Worm (Caenorhabditis elegans): Measurements from ENCODE around the gene C35D10.8.

Gene C35D10.8

DNA sequence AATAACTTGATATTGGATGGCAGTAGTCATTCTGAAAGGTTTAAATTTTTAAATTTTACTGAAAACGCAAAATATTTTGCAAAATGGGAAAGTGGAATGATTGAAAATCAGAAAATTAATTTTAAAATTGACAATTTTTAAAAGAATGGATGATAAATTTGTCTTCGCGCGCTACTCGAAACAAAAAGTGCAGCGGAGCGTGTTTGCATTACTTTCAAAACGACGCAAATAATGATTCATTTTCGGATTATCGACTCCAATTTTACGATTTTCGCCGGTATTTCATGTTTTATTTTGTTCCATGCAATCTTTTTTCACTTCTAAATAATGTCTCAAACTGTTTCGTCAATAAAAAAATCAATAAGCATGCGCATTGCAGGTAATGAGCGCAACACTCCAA lies 23.3 kb downstream of the C35D10.8 start, which contains the start of the genes tost-1 and arx-6:
tost-1 (minus strand) TSS at position 31 of the 400 bp plus-strand sequence.
arx-6 (plus strand) TSS at position 378 of the 400 bp plus-strand sequence.
- no peak for TF ChIP-seq cog-1 (tag; optimal IDR thresholded peaks at IDR 0.05)
- TF ChIP-seq T22C8.4 (GFP tag; IDR thresholded peaks at IDR 0.05), result 0 out of 2 replicates have a peak, but pooled peaks have one; percentile 5
- TF ChIP-seq med-1 (GFP tag; optimal IDR thresholded peaks at IDR 0.05; ENCODE audit: insufficient read depth), result no peak

DNA sequence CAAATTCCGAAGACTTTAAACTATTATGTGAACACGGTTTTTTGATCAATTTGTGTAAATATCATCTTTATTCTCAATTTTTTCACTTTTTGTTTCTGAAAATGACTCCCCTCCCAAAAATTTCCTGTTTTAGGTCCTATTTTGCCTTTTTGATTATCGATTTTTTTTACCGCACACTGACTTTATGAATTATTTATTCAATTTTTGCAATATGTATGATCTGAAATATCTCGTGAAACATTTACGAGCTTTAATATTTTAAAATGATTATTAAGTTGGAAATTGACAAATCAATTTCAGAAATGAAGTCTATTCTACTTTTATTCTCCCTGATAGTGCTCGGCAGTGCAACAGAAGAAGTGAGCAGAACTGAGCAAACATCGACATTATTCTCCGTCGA lies 24.4 kb downstream of the C35D10.8 start, which contains the start of gene C35D10.1:
C35D10.1 (plus strand) TSS at position 301 of the 400 bp plus-strand sequence.
- TF ChIP-seq flt-1 (GFP tag; IDR thresholded peaks at IDR 0.05), result no peak
- no peak for TF ChIP-seq T22C8.4 (GFP tag; IDR thresholded peaks at IDR 0.05)
- no peak for TF ChIP-seq ztf-29 (GFP tag; IDR thresholded peaks at IDR 0.05)

DNA sequence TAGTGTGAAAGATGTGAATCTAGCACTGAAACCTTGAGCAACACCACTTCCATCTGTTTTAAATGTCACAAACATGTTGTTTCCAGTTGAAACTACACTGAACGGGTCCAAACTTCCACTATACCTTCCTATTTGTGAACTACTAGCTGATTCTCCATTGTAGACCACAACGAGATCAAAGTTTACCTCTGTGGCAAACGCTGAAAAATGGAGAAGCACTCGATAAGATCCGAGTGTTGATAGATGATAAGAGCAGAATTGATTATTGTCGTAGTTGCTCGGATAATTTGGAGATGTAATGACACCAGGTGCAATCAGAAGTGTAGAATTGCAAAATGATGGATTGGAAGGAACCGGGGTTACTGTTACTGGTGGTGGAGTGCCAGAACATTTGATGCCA lies 26.9 kb downstream of the C35D10.8 start:
- TF ChIP-seq ref-1 (GFP tag; conservative IDR thresholded peaks at IDR 0.05) (no peak), ztf-23 (GFP tag; IDR thresholded peaks at IDR 0.05) (no peak), ztf-29 (GFP tag; IDR thresholded peaks at IDR 0.05) (no peak), tab-1 (GFP tag; IDR thresholded peaks at IDR 0.05) (no peak), klf-2 (GFP tag; conservative IDR thresholded peaks at IDR 0.05) (no peak), med-1 (GFP tag; optimal IDR thresholded peaks at IDR 0.05; ENCODE audit: insufficient read depth) (no peak)

DNA sequence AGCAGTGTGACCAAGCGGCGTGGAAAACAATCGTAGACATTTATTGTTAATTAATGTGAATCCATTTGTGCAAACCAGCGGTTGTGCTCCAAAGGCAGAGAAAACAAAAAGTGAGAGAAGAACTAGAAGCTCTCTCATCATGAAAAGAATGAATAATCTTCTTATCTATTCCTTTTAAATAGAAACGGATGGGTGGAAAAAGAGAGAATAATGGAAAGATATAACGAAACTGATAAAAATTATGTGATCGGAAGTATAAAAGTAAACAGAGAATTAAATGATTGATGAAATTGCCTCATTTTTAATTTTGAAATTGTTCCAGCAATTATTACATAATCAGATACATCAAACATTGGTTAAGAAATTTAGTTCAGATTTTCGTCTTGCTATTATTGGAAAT lies 28.4 kb downstream of the C35D10.8 start, which contains the start of gene clec-5:
clec-5 (minus strand) TSS at position 178 of the 400 bp plus-strand sequence.
- TF ChIP-seq cog-1 (tag; optimal IDR thresholded peaks at IDR 0.05) (no peak), klf-2 (GFP tag; conservative IDR thresholded peaks at IDR 0.05) (no peak), T22C8.4 (GFP tag; IDR thresholded peaks at IDR 0.05) (no peak), ref-1 (GFP tag; conservative IDR thresholded peaks at IDR 0.05) (no peak), med-1 (GFP tag; optimal IDR thresholded peaks at IDR 0.05; ENCODE audit: insufficient read depth) (no peak), ztf-29 (GFP tag; IDR thresholded peaks at IDR 0.05) (no peak)

DNA sequence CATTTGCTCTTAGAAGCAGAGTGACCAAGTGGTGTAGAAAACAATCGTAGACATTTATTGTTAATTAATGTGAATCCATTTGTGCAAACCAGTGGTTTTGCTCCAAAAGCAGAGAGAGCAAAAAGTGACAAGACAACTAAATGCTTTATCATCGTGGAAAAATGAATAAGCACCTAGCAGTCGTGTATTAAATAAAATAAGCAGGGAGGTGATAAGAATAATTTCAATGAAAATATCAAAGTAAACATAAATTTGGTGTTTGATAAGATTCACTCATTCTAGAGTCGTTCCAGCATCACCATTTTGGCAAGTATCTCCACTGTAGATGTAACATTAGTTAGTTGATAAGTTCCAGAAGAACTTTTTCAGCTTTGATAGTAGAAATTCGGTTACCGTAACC lies 32.3 kb downstream of the C35D10.8 start, which contains the start of gene clec-6:
clec-6 (minus strand) TSS at position 154 of the 400 bp plus-strand sequence.
- TF ChIP-seq ztf-29 (GFP tag; IDR thresholded peaks at IDR 0.05), result no peak

DNA sequence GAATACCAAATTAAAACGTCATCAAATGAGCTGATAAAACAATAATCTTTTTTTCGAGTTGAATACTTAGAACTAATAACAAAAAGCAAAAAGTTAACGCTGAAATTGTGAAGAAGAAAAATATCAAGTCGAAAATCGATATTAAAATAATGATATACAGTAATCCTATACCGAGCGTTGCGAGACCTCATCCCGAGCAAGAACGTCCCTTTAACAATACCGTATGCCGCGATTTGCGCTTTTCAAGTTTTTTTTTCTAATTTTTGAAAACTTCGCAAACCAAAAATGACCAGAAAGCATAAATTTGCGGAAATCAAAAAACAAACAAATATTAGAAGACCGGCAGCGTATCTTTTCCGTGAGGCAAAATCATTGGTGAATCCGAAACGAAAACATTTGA lies 36.0 kb downstream of the C35D10.8 start, which contains the start of gene F26F4.5:
F26F4.5 (minus strand) TSS at position 256 of the 400 bp plus-strand sequence.
- TF ChIP-seq ztf-29 (GFP tag; IDR thresholded peaks at IDR 0.05), result no peak
- TF ChIP-seq ztf-23 (GFP tag; IDR thresholded peaks at IDR 0.05), result no peak
- no peak for TF ChIP-seq med-1 (GFP tag; optimal IDR thresholded peaks at IDR 0.05; ENCODE audit: insufficient read depth)
- TF ChIP-seq ref-1 (GFP tag; conservative IDR thresholded peaks at IDR 0.05), result no peak
- TF ChIP-seq flt-1 (GFP tag; IDR thresholded peaks at IDR 0.05), result no peak
- no peak for TF ChIP-seq tab-1 (GFP tag; IDR thresholded peaks at IDR 0.05)

DNA sequence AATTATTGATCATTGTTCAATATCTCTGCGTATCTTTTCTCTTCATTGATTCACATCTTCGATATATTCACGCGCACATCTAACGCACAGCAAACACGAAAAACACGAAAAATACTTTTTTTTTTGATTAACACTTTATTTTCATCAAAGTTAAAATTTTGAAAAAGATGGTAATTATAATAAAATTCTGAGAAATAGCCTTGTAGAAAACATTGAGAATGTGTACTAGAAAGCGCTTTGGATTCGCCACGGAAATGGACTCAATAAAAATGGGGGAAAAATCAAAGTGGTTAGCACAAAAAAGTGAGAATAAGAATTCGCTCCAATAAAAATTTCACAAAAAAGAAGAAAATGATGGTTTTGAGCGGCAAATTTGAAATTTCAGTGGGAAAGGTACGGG lies 38.5 kb downstream of the C35D10.8 start, which contains the start of gene F26F4.6:
F26F4.6 (minus strand) TSS at position 101 of the 400 bp plus-strand sequence.
- no peak for TF ChIP-seq tab-1 (GFP tag; IDR thresholded peaks at IDR 0.05)
- no peak for TF ChIP-seq med-1 (GFP tag; optimal IDR thresholded peaks at IDR 0.05; ENCODE audit: insufficient read depth)

DNA sequence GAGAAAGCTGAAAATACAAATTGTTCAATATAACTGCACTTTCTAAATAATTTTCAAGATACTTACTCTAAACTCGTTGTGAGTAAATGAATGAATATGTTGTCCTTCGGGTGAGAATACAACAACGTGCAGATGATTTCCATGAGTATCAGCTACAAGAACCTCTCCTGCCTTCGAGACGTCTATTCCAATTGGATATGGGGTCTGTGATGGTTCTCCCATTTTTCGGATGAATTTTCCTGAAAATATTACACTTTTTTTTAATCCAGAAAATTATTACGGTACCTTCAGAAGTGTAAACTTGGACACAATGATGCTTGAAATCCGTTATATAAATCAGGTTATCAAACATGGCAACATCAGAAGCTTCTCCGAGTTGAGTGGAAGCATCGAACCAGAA lies 40.3 kb downstream of the C35D10.8 start:
- no peak for TF ChIP-seq cog-1 (tag; optimal IDR thresholded peaks at IDR 0.05)
- TF ChIP-seq ref-1 (GFP tag; conservative IDR thresholded peaks at IDR 0.05), result no peak
- TF ChIP-seq med-1 (GFP tag; optimal IDR thresholded peaks at IDR 0.05; ENCODE audit: insufficient read depth), result no peak
- no peak for TF ChIP-seq ztf-23 (GFP tag; IDR thresholded peaks at IDR 0.05)
- TF ChIP-seq ztf-29 (GFP tag; IDR thresholded peaks at IDR 0.05), result no peak
- no peak for TF ChIP-seq T22C8.4 (GFP tag; IDR thresholded peaks at IDR 0.05)
- TF ChIP-seq flt-1 (GFP tag; IDR thresholded peaks at IDR 0.05), result no peak
- TF ChIP-seq tab-1 (GFP tag; IDR thresholded peaks at IDR 0.05), result no peak
- TF ChIP-seq klf-2 (GFP tag; conservative IDR thresholded peaks at IDR 0.05), result no peak

DNA sequence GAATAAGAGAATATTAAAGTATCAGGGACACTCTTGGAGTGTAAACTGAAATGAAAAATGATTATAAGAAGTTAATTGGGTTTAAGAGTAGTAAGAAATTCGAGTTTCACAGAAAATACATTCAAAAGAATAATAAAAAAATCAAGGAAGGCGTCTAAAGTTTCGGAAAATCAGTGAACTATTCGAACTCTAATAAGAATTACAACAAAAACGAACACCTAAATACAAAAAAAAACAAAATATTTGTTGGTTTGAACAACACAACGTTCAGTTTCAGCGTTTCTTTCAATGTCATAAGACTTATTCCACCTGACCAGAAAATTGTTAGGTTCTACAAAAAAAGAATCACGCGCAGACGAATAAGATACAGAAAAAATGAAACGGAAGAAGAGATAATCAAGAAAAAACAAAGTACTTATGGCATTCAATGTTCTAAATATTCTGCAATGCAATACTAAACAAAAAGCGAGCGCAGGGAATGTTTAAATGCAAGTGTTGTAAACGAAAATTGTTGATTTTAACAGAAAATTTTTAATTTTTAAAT lies 44.1 kb downstream of the C35D10.8 start, which contains the start of gene nhl-2:
nhl-2 (minus strand) TSS at position 51 of the 544 bp plus-strand sequence.
- TF ChIP-seq ztf-23 (GFP tag; IDR thresholded peaks at IDR 0.05) (no peak), tab-1 (GFP tag; IDR thresholded peaks at IDR 0.05) (no peak), T22C8.4 (GFP tag; IDR thresholded peaks at IDR 0.05) (no peak), ref-1 (GFP tag; conservative IDR thresholded peaks at IDR 0.05) (no peak), med-1 (GFP tag; optimal IDR thresholded peaks at IDR 0.05; ENCODE audit: insufficient read depth) (no peak), flt-1 (GFP tag; IDR thresholded peaks at IDR 0.05) (no peak), cog-1 (tag; optimal IDR thresholded peaks at IDR 0.05) (no peak), klf-2 (GFP tag; conservative IDR thresholded peaks at IDR 0.05) (no peak), ztf-29 (GFP tag; IDR thresholded peaks at IDR 0.05) (no peak)

DNA sequence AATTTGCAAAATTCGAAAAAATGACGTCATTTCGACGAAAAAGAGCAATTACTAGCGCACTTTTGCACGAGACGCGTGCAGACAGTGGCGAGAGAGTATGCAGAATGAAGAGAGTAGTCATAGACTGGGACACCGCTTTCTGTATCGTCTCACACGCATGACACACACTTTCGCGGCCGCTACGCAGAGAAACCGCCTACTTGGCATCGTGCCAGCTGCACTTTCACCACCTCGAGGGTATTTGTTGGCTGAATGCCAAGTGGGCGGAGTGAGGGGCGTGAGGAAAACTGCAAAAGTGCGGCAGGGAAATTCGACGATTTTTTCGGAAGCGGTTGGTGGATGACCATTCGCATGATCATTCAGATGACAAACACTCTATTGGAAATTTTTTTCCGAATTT lies 44.7 kb downstream of the C35D10.8 start:
- TF ChIP-seq cog-1 (tag; optimal IDR thresholded peaks at IDR 0.05) (peak; percentile 95), med-1 (GFP tag; optimal IDR thresholded peaks at IDR 0.05; ENCODE audit: insufficient read depth) (no peak), klf-2 (GFP tag; conservative IDR thresholded peaks at IDR 0.05) (no peak), T22C8.4 (GFP tag; IDR thresholded peaks at IDR 0.05) (peak; percentile 36; the same call in 1 of the 2 replicates), flt-1 (GFP tag; IDR thresholded peaks at IDR 0.05) (peak; percentile 84), ztf-29 (GFP tag; IDR thresholded peaks at IDR 0.05) (no peak), ztf-23 (GFP tag; IDR thresholded peaks at IDR 0.05) (peak; percentile 94)

DNA sequence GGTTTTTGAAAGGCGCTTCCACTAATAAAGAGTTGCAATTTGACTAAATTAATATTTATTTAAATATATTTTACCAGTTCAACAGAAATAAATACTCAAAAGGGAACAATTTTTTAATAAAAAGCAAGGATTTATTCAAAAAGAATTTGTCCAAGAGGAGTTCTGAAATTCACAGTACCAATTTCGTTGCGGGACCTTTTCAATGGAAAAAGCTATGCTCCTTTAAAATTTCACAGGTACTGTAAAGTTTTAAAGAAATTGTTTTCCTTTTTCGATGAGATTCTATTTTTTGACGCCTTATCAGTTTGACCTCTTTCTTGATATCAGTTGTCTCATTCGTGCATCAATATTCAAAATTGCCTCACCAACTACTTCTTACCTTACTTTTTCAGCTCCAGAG lies 45.2 kb downstream of the C35D10.8 start, which contains the start of gene tag-340:
tag-340 (plus strand) TSS at position 249 of the 400 bp plus-strand sequence.
- no peak for TF ChIP-seq flt-1 (GFP tag; IDR thresholded peaks at IDR 0.05)
- TF ChIP-seq klf-2 (GFP tag; conservative IDR thresholded peaks at IDR 0.05), result no peak
- TF ChIP-seq ztf-29 (GFP tag; IDR thresholded peaks at IDR 0.05), result no peak
- no peak for TF ChIP-seq cog-1 (tag; optimal IDR thresholded peaks at IDR 0.05)
- no peak for TF ChIP-seq ref-1 (GFP tag; conservative IDR thresholded peaks at IDR 0.05)

All from whole organism, midembryonic.